Fruit fly (Drosophila melanogaster) whole organism, embryonic: Measurements from ENCODE around the gene RtcB.

Source experiments
- Ada2b ChIP-seq: fragments of 200-800 bp; sonication (Bioruptor generic); IDR thresholded peaks from 2 replicates; pipeline ENCODE4 v1.3.6; 2022; ENCODE audit warnings: missing biosample characterization, missing genetic modification characterization
- BEAF-32 ChIP-seq: fragments of 200-800 bp; sonication (Bioruptor generic); optimal IDR thresholded peaks from 3 replicates; lab custom pipeline; 2017; ENCODE audit warnings: missing biosample characterization, missing genetic modification characterization, mild to moderate bottlenecking, moderate library complexity, missing genetic modification reagents
- CG10209 ChIP-seq: fragments of 200-800 bp; sonication (Bioruptor generic); optimal IDR thresholded peaks from 3 replicates; lab custom pipeline; 2017; ENCODE audit warnings: missing biosample characterization, mild to moderate bottlenecking, missing genetic modification characterization, missing genetic modification reagents
- CG10565 ChIP-seq: fragments of 200-800 bp; sonication (Bioruptor generic); optimal IDR thresholded peaks from 3 replicates; lab custom pipeline; 2016; ENCODE audit warnings: missing biosample characterization, mild to moderate bottlenecking, missing genetic modification characterization
- CG12155 ChIP-seq: fragments of 200-800 bp; sonication (Bioruptor generic); optimal IDR thresholded peaks from 3 replicates; lab custom pipeline; 2016; ENCODE audit warnings: missing biosample characterization, missing genetic modification characterization
- CG14050 ChIP-seq: fragments of 200-800 bp; sonication (Bioruptor generic); IDR thresholded peaks from 3 replicates; pipeline ENCODE4 v1.3.6; 2022; ENCODE audit warnings: missing biosample characterization, missing genetic modification characterization
- CG16813 ChIP-seq: fragments of 200-800 bp; sonication (Bioruptor generic); IDR thresholded peaks from 3 replicates; pipeline ENCODE4 v1.3.6; 2022; ENCODE audit warnings: missing biosample characterization, missing genetic modification characterization; ENCODE audit not compliant: partially characterized antibody
- CG18599 ChIP-seq: fragments of 200-800 bp; sonication (Bioruptor generic); optimal IDR thresholded peaks from 3 replicates; lab custom pipeline; 2017; ENCODE audit warnings: missing biosample characterization, missing genetic modification characterization, mild to moderate bottlenecking, moderate library complexity, missing genetic modification reagents
- CG3163 ChIP-seq: fragments of 200-800 bp; sonication (Bioruptor generic); optimal IDR thresholded peaks from 3 replicates; lab custom pipeline; 2016; ENCODE audit warnings: missing biosample characterization, missing genetic modification characterization
- CG33213 ChIP-seq: fragments of 200-800 bp; sonication (Bioruptor generic); optimal IDR thresholded peaks from 3 replicates; lab custom pipeline; 2016; ENCODE audit warnings: missing biosample characterization, missing genetic modification characterization
- CG3726 ChIP-seq: fragments of 200-800 bp; sonication (Bioruptor generic); IDR thresholded peaks from 3 replicates; pipeline ENCODE4, ENCODE4 v1.3.6; 2022; ENCODE audit warnings: missing biosample characterization, missing genetic modification characterization
- CG4820 ChIP-seq: fragments of 200-800 bp; sonication (Bioruptor generic); optimal IDR thresholded peaks from 3 replicates; lab custom pipeline; 2016; ENCODE audit warnings: missing biosample characterization, missing genetic modification characterization
- CG5953 ChIP-seq: fragments of 200-800 bp; sonication (Bioruptor generic); IDR thresholded peaks from 2 replicates; pipeline ENCODE4 v1.3.6; 2022; ENCODE audit warnings: missing biosample characterization, missing genetic modification characterization
- CG7556 ChIP-seq: fragments of 200-800 bp; sonication (Bioruptor generic); optimal IDR thresholded peaks from 2 replicates; lab custom pipeline; 2017; ENCODE audit warnings: missing biosample characterization, mild to moderate bottlenecking, missing genetic modification characterization
- CG7786 ChIP-seq: fragments of 200-800 bp; sonication (Bioruptor generic); optimal IDR thresholded peaks from 2 replicates; lab custom pipeline; 2016; ENCODE audit warnings: missing biosample characterization, missing genetic modification characterization
- CG8089 ChIP-seq: fragments of 200-800 bp; sonication (Bioruptor generic); optimal IDR thresholded peaks from 3 replicates; lab custom pipeline; 2016; ENCODE audit warnings: missing biosample characterization, missing genetic modification characterization
- CG8290 ChIP-seq, 3 experiments: fragments of 200-800 bp; sonication (Bioruptor generic); optimal IDR thresholded peaks; 2 replicates each; lab custom pipeline; 2016 to 2019; ENCODE audit warnings: missing biosample characterization in 3 of 3, missing genetic modification characterization in 3 of 3, mild to moderate bottlenecking in 2 of 3, moderate library complexity in 1 of 3
- CG8359 ChIP-seq: fragments of 200-800 bp; sonication (Bioruptor generic); optimal IDR thresholded peaks from 2 replicates; lab custom pipeline; 2017; ENCODE audit warnings: missing biosample characterization, mild to moderate bottlenecking, missing genetic modification characterization, borderline replicate concordance
- CG8924 ChIP-seq: fragments of 200-800 bp; optimal IDR thresholded peaks from 3 replicates; lab custom pipeline; 2019; ENCODE audit warnings: missing biosample characterization, mild to moderate bottlenecking, missing genetic modification characterization, moderate library complexity
- CG9797 ChIP-seq: fragments of 200-800 bp; sonication (Bioruptor generic); optimal IDR thresholded peaks from 3 replicates; lab custom pipeline; 2018; ENCODE audit warnings: missing biosample characterization, mild to moderate bottlenecking, missing genetic modification characterization
- D19A ChIP-seq: fragments of 200-800 bp; optimal IDR thresholded peaks from 3 replicates; lab custom pipeline; 2019; ENCODE audit warnings: missing biosample characterization, mild to moderate bottlenecking, missing genetic modification characterization, moderate library complexity
- D19B ChIP-seq: fragments of 200-800 bp; sonication (Bioruptor generic); optimal IDR thresholded peaks from 2 replicates; lab custom pipeline; 2017; ENCODE audit warnings: missing biosample characterization, mild to moderate bottlenecking, missing genetic modification characterization
- HmgD ChIP-seq: fragments of 200-800 bp; sonication (Bioruptor generic); optimal IDR thresholded peaks from 3 replicates; lab custom pipeline; 2016; ENCODE audit warnings: missing biosample characterization, missing genetic modification characterization
- Hr3 ChIP-seq: fragments of 200-800 bp; sonication (Bioruptor generic); optimal IDR thresholded peaks from 3 replicates; lab custom pipeline; 2016; ENCODE audit warnings: missing biosample characterization, missing genetic modification characterization
- Lpt ChIP-seq: fragments of >200 bp; optimal IDR thresholded peaks from 2 replicates; lab custom pipeline; 2018; ENCODE audit warnings: missing biosample characterization, missing genetic modification characterization
- Meics ChIP-seq: fragments of 200-800 bp; sonication (Bioruptor generic); optimal IDR thresholded peaks from 2 replicates; lab custom pipeline; 2017; ENCODE audit warnings: missing biosample characterization, mild to moderate bottlenecking, missing genetic modification characterization
- NFAT ChIP-seq: fragments of 200-800 bp; sonication (Bioruptor generic); IDR thresholded peaks from 2 replicates; pipeline ENCODE4 v1.3.6; 2022; ENCODE audit warnings: missing biosample characterization, missing genetic modification characterization
- Neu2 ChIP-seq: fragments of 200-800 bp; sonication (Bioruptor generic); optimal IDR thresholded peaks from 3 replicates; lab custom pipeline; 2016; ENCODE audit warnings: missing biosample characterization, missing genetic modification characterization, borderline replicate concordance
- Opbp ChIP-seq: fragments of 200-800 bp; sonication (Bioruptor generic); IDR thresholded peaks from 3 replicates; pipeline ENCODE4 v1.3.6; 2022; ENCODE audit warnings: missing biosample characterization, missing genetic modification characterization; ENCODE audit not compliant: partially characterized antibody
- Pdp1 ChIP-seq, 2 experiments: fragments of 200-800 bp; sonication (Bioruptor generic); optimal IDR thresholded peaks; 3 replicates each; lab custom pipeline; 2016; ENCODE audit warnings: missing biosample characterization in 2 of 2, missing genetic modification characterization in 2 of 2, mild to moderate bottlenecking in 1 of 2, moderate library complexity in 1 of 2
- Sox100B ChIP-seq: fragments of 200-800 bp; sonication (Bioruptor generic); optimal IDR thresholded peaks from 3 replicates; lab custom pipeline; 2018; ENCODE audit warnings: missing biosample characterization, mild to moderate bottlenecking, missing genetic modification characterization
- Taf1 ChIP-seq: fragments of 200-800 bp; sonication (Bioruptor generic); IDR thresholded peaks from 2 replicates; pipeline ENCODE4 v1.3.6; 2022; ENCODE audit warnings: missing biosample characterization, missing genetic modification characterization
- Xbp1 ChIP-seq: fragments of 200-800 bp; sonication (Bioruptor generic); optimal IDR thresholded peaks from 3 replicates; lab custom pipeline; 2016; ENCODE audit warnings: missing biosample characterization, mild to moderate bottlenecking, missing genetic modification characterization
- cato ChIP-seq: fragments of 200-800 bp; sonication (Bioruptor generic); optimal IDR thresholded peaks from 2 replicates; lab custom pipeline; 2016; ENCODE audit warnings: missing biosample characterization, missing genetic modification characterization, borderline replicate concordance
- croc ChIP-seq: fragments of 200-800 bp; sonication (Bioruptor generic); conservative IDR thresholded peaks from 3 replicates; pipeline ENCODE4 v1.3.6; 2022; ENCODE audit warnings: missing biosample characterization, missing genetic modification characterization
- fru ChIP-seq: fragments of >200 bp; optimal IDR thresholded peaks from 2 replicates; lab custom pipeline; 2017
- ftz-f1 ChIP-seq: fragments of 200-800 bp; sonication (Bioruptor generic); optimal IDR thresholded peaks from 2 replicates; lab custom pipeline; 2016; ENCODE audit warnings: missing biosample characterization, missing genetic modification characterization
- fu2 ChIP-seq: fragments of 200-800 bp; sonication (Bioruptor generic); optimal IDR thresholded peaks from 2 replicates; lab custom pipeline; 2016; ENCODE audit warnings: missing biosample characterization, missing genetic modification characterization
- gsb-n ChIP-seq: fragments of 200-800 bp; sonication (Bioruptor generic); optimal IDR thresholded peaks from 3 replicates; lab custom pipeline; 2018; ENCODE audit warnings: missing biosample characterization, mild to moderate bottlenecking, missing genetic modification characterization
- hbn ChIP-seq: fragments of 200-800 bp; sonication (Bioruptor generic); IDR thresholded peaks from 2 replicates; pipeline ENCODE4 v1.3.6; 2022; ENCODE audit warnings: missing biosample characterization, missing genetic modification characterization; ENCODE audit not compliant: partially characterized antibody
- maf-S ChIP-seq: fragments of 200-800 bp; sonication (Bioruptor generic); optimal IDR thresholded peaks from 2 replicates; lab custom pipeline; 2016; ENCODE audit warnings: missing biosample characterization, missing genetic modification characterization
- pb ChIP-seq: fragments of 200-800 bp; sonication (Bioruptor generic); optimal IDR thresholded peaks from 3 replicates; lab custom pipeline; 2016; ENCODE audit warnings: missing biosample characterization, missing genetic modification characterization
- pzg ChIP-seq: fragments of 200-800 bp; sonication (Bioruptor generic); optimal IDR thresholded peaks from 3 replicates; lab custom pipeline; 2018; ENCODE audit warnings: missing biosample characterization, mild to moderate bottlenecking, missing genetic modification characterization, moderate library complexity
- ranshi ChIP-seq: fragments of 200-800 bp; sonication (Bioruptor generic); IDR thresholded peaks from 2 replicates; pipeline ENCODE4 v1.3.6; 2022; ENCODE audit warnings: missing biosample characterization, missing genetic modification characterization
- sima ChIP-seq: fragments of 200-800 bp; sonication (Bioruptor generic); optimal IDR thresholded peaks from 2 replicates; lab custom pipeline; 2016; ENCODE audit warnings: missing biosample characterization, missing genetic modification characterization
- sisA ChIP-seq: fragments of 200-800 bp; sonication (Bioruptor generic); IDR thresholded peaks from 2 replicates; pipeline ENCODE4 v1.3.6; 2022; ENCODE audit warnings: missing biosample characterization, missing genetic modification characterization
- slou ChIP-seq: fragments of 200-800 bp; sonication (Bioruptor generic); optimal IDR thresholded peaks from 3 replicates; lab custom pipeline; 2016; ENCODE audit warnings: missing biosample characterization, missing genetic modification characterization
- sqz ChIP-seq: fragments of 200-800 bp; sonication (Bioruptor generic); optimal IDR thresholded peaks from 3 replicates; lab custom pipeline; 2018; ENCODE audit warnings: missing biosample characterization, mild to moderate bottlenecking, missing genetic modification characterization
- tin ChIP-seq: fragments of 200-800 bp; sonication (Bioruptor generic); optimal IDR thresholded peaks from 3 replicates; lab custom pipeline; 2016; ENCODE audit warnings: missing biosample characterization, missing genetic modification characterization
- vfl ChIP-seq: fragments of 200-800 bp; sonication (Bioruptor generic); optimal IDR thresholded peaks from 2 replicates; lab custom pipeline; 2016; ENCODE audit warnings: missing biosample characterization, missing genetic modification characterization
- zfh2 ChIP-seq: fragments of 200-800 bp; sonication (Bioruptor generic); optimal IDR thresholded peaks from 2 replicates; lab custom pipeline; 2016; ENCODE audit warnings: missing biosample characterization, missing genetic modification characterization

RtcB gene

dm6 chr2L:19453381-19453780 lies 22.9 kb downstream of the RtcB start, which contains the start of gene Top2:
Gene Top2, minus strand, starts transcription at chr2L:19453490.
- TF ChIP-seq CG4820 (no peak), fu2 (peak; percentile 15), tin (peak; percentile 48), CG9797 (GFP tag; lab: Kevin White, UChicago) (peak; percentile 66), HmgD (GFP tag; lab: Kevin White, UChicago) (peak; percentile 95), hbn (GFP tag; lab: Robert Waterston, UW) (peak; percentile 81), CG18599 (no peak), CG8924 (tag; lab: Kevin White, UChicago) (peak; percentile 27), pzg (GFP tag; lab: Kevin White, UChicago) (peak; percentile 97), CG7556 (GFP tag; lab: Kevin White, UChicago) (no peak), sqz (no peak), D19B (GFP tag; lab: Kevin White, UChicago) (no peak), CG5953 (no peak), CG3726 (GFP tag; lab: Robert Waterston, UW) (no peak), zfh2 (GFP tag; lab: Kevin White, UChicago) (peak; percentile 68), CG14050 (GFP tag; lab: Robert Waterston, UW) (no peak), Taf1 (GFP tag; lab: Robert Waterston, UW) (no peak), Lpt (GFP tag; lab: Kevin White, UChicago) (no peak), NFAT (peak; percentile 55; the same call in 1 of the 2 replicates), fru (lab: Kevin White, UChicago) (no peak), Xbp1 (peak; percentile 51), sisA (GFP tag; lab: Robert Waterston, UW) (no peak), CG12155 (GFP tag; lab: Kevin White, UChicago) (peak; percentile 34), CG10565 (no peak), slou (GFP tag; lab: Kevin White, UChicago) (peak; percentile 18), CG10209 (GFP tag; lab: Kevin White, UChicago) (no peak), CG33213 (GFP tag; lab: Kevin White, UChicago) (peak; percentile 86), CG16813 (GFP tag; lab: Robert Waterston, UW) (peak; percentile 89), Ada2b (GFP tag; lab: Robert Waterston, UW) (peak; percentile 27; the same call in 1 of the 2 replicates), pb (GFP tag; lab: Kevin White, UChicago) (peak; percentile 37), ftz-f1 (GFP tag; lab: Kevin White, UChicago) (peak; percentile 65), maf-S (GFP tag; lab: Kevin White, UChicago) (peak; percentile 64), Hr3 (GFP tag; lab: Kevin White, UChicago) (peak; percentile 18), CG3163 (GFP tag; lab: Kevin White, UChicago) (no peak), ranshi (GFP tag; lab: Robert Waterston, UW) (no peak; the same call in 1 of the 2 replicates), BEAF-32 (GFP tag; lab: Kevin White, UChicago) (peak; percentile 92), croc (GFP tag; lab: Robert Waterston, UW) (no peak), Pdp1 (GFP tag; optimal IDR thresholded peaks at IDR 0.05; lab: Kevin White, UChicago) (peak; percentile 6 to 86), D19A (tag; lab: Kevin White, UChicago) (peak; percentile 18), CG8290 (GFP tag; optimal IDR thresholded peaks at IDR 0.05; lab: Kevin White, UChicago) (peak; percentile 81), CG8290 (tag; optimal IDR thresholded peaks at IDR 0.05; lab: Kevin White, UChicago) (peak in 1 of 2 experiments; percentile 88), Meics (no peak), vfl (GFP tag; lab: Kevin White, UChicago) (peak; percentile 52), CG8359 (GFP tag; lab: Kevin White, UChicago) (no peak), cato (GFP tag; lab: Kevin White, UChicago) (no peak), CG8089 (GFP tag; lab: Kevin White, UChicago) (peak; percentile 5), sima (GFP tag; lab: Kevin White, UChicago) (no peak), Opbp (GFP tag; lab: Robert Waterston, UW) (peak; percentile 88), gsb-n (tag; lab: Kevin White, UChicago) (peak; percentile 27), Neu2 (peak; percentile 1), Sox100B (GFP tag; lab: Kevin White, UChicago) (no peak), CG7786 (peak; percentile 21)
